Worm (Caenorhabditis elegans) whole organism, L3 larva: ENCODE data around the gene dhs-31.
"Not testable (repeated sequence)": the region's sequence is repeated elsewhere in the genome, so short reads cannot be mapped to it uniquely, and the experiment has no call there.

ENCODE experiments used
- ZK546.5 ChIP-seq: sonication (generic microtip); optimal IDR thresholded peaks from 2 replicates; lab custom pipeline; 2017; ENCODE audit warnings: missing biosample characterization, missing genetic modification characterization
- aly-2 ChIP-seq: fragments of 150-350 bp; optimal IDR thresholded peaks from 2 replicates; lab custom pipeline; 2014; ENCODE audit warnings: missing biosample characterization, missing genetic modification characterization
- ama-1 ChIP-seq: fragments of 150-350 bp; optimal IDR thresholded peaks from 2 replicates; lab custom pipeline; 2018
- ceh-16 ChIP-seq: sonication (generic microtip); optimal IDR thresholded peaks from 2 replicates; lab custom pipeline; 2017; ENCODE audit warnings: missing biosample characterization, missing genetic modification characterization
- ceh-28 ChIP-seq: fragments of 150-350 bp; optimal IDR thresholded peaks from 2 replicates; lab custom pipeline; 2014; ENCODE audit warnings: missing biosample characterization, missing genetic modification reagents, missing genetic modification characterization
- ceh-82 ChIP-seq: fragments of 150-350 bp; optimal IDR thresholded peaks from 2 replicates; lab custom pipeline; 2014; ENCODE audit warnings: missing biosample characterization, missing genetic modification characterization
- ceh-9 ChIP-seq: sonication (generic microtip); optimal IDR thresholded peaks from 2 replicates; lab custom pipeline; 2018; ENCODE audit warnings: missing biosample characterization, missing genetic modification characterization
- daf-12 ChIP-seq: fragments of 150-350 bp; optimal IDR thresholded peaks from 2 replicates; lab custom pipeline; 2014; ENCODE audit warnings: missing biosample characterization, missing genetic modification reagents, missing genetic modification characterization
- egl-5 ChIP-seq: fragments of 150-350 bp; optimal IDR thresholded peaks from 2 replicates; lab custom pipeline; 2017; ENCODE audit warnings: missing biosample characterization, missing genetic modification reagents, missing genetic modification characterization, inconsistent platforms
- elt-2 ChIP-seq: sonication (generic microtip); optimal IDR thresholded peaks from 2 replicates; lab custom pipeline; 2016; ENCODE audit warnings: missing genetic modification reagents, mild to moderate bottlenecking, missing genetic modification characterization, missing compliant biosample characterization
- elt-3 ChIP-seq, 3 experiments: fragments of 150-350 bp in 1 of 3; sonication (generic microtip) in 2 of 3; optimal IDR thresholded peaks; 2 replicates in 2 of 3; 4 replicates in 1 of 3; lab custom pipeline; 2014 to 2017; ENCODE audit warnings: missing biosample characterization in 3 of 3, missing genetic modification characterization in 3 of 3
- eor-1 ChIP-seq, 2 experiments: fragments of 150-350 bp; optimal IDR thresholded peaks; 2 replicates each; lab custom pipeline; 2014 to 2018; ENCODE audit warnings: missing biosample characterization in 2 of 2, missing genetic modification characterization in 2 of 2
- fkh-10 ChIP-seq: sonication (generic microtip); optimal IDR thresholded peaks from 2 replicates; lab custom pipeline; 2017; ENCODE audit warnings: missing biosample characterization, missing genetic modification reagents, missing genetic modification characterization
- fos-1 ChIP-seq: fragments of 150-350 bp; optimal IDR thresholded peaks from 2 replicates; lab custom pipeline; 2014; ENCODE audit warnings: missing biosample characterization, missing genetic modification characterization
- jun-1 ChIP-seq: fragments of 150-350 bp; optimal IDR thresholded peaks from 2 replicates; lab custom pipeline; 2014; ENCODE audit warnings: missing biosample characterization, missing genetic modification reagents, missing genetic modification characterization
- lin-15B ChIP-seq: fragments of 150-350 bp; optimal IDR thresholded peaks from 2 replicates; lab custom pipeline; 2014; ENCODE audit warnings: missing biosample characterization, missing genetic modification characterization
- lsy-12 ChIP-seq: sonication (generic microtip); optimal IDR thresholded peaks from 2 replicates; lab custom pipeline; 2016; ENCODE audit warnings: mild to moderate bottlenecking, missing genetic modification characterization, missing compliant biosample characterization
- nhr-11 ChIP-seq: fragments of 150-350 bp; optimal IDR thresholded peaks from 2 replicates; lab custom pipeline; 2014; ENCODE audit warnings: missing biosample characterization, missing genetic modification characterization
- nhr-12 ChIP-seq: fragments of 150-350 bp; optimal IDR thresholded peaks from 2 replicates; lab custom pipeline; 2014; ENCODE audit warnings: missing biosample characterization, missing genetic modification characterization
- nhr-23 ChIP-seq: fragments of 150-350 bp; optimal IDR thresholded peaks from 2 replicates; lab custom pipeline; 2014; ENCODE audit warnings: missing biosample characterization, missing genetic modification reagents, missing genetic modification characterization
- nhr-25 ChIP-seq: sonication (generic microtip); optimal IDR thresholded peaks from 2 replicates; lab custom pipeline; 2017; ENCODE audit warnings: missing biosample characterization, missing genetic modification characterization
- nhr-28 ChIP-seq: fragments of 150-350 bp; optimal IDR thresholded peaks from 2 replicates; lab custom pipeline; 2014; ENCODE audit warnings: missing biosample characterization, missing genetic modification characterization
- nhr-43 ChIP-seq: sonication (generic microtip); optimal IDR thresholded peaks from 2 replicates; lab custom pipeline; 2016; ENCODE audit warnings: mild to moderate bottlenecking, missing genetic modification characterization, missing compliant biosample characterization; ENCODE audit not compliant: poor library complexity, severe bottlenecking
- nhr-76 ChIP-seq: fragments of 150-350 bp; sonication (generic microtip); optimal IDR thresholded peaks from 5 replicates; lab custom pipeline; 2014; ENCODE audit warnings: missing biosample characterization, missing genetic modification characterization
- pha-4 ChIP-seq: fragments of 150-350 bp; optimal IDR thresholded peaks from 2 replicates; lab custom pipeline; 2014; ENCODE audit warnings: missing biosample characterization, missing genetic modification reagents, missing genetic modification characterization
- pqm-1 ChIP-seq: fragments of 150-350 bp; optimal IDR thresholded peaks from 2 replicates; lab custom pipeline; 2017; ENCODE audit warnings: missing biosample characterization, missing genetic modification characterization, inconsistent platforms
- sea-2 ChIP-seq: fragments of 150-350 bp; sonication (generic microtip); optimal IDR thresholded peaks from 4 replicates; lab custom pipeline; 2014; ENCODE audit warnings: missing biosample characterization, missing genetic modification reagents, missing genetic modification characterization
- snpc-4 ChIP-seq: fragments of 150-350 bp; optimal IDR thresholded peaks from 2 replicates; lab custom pipeline; 2014; ENCODE audit warnings: missing biosample characterization, missing genetic modification characterization
- unc-39 ChIP-seq: sonication (generic microtip); optimal IDR thresholded peaks from 4 replicates; lab custom pipeline; 2017; ENCODE audit warnings: missing biosample characterization, missing genetic modification characterization
- unc-62 ChIP-seq: fragments of 150-350 bp; sonication (generic microtip); optimal IDR thresholded peaks from 4 replicates; lab custom pipeline; 2014; ENCODE audit warnings: missing biosample characterization, missing genetic modification reagents, missing genetic modification characterization
- zag-1 ChIP-seq: fragments of 150-350 bp; optimal IDR thresholded peaks from 2 replicates; lab custom pipeline; 2014; ENCODE audit warnings: missing biosample characterization, missing genetic modification characterization
- ztf-11 ChIP-seq: fragments of 150-350 bp; optimal IDR thresholded peaks from 2 replicates; lab custom pipeline; 2014; ENCODE audit warnings: missing biosample characterization, missing genetic modification characterization

dhs-31 gene

DNA sequence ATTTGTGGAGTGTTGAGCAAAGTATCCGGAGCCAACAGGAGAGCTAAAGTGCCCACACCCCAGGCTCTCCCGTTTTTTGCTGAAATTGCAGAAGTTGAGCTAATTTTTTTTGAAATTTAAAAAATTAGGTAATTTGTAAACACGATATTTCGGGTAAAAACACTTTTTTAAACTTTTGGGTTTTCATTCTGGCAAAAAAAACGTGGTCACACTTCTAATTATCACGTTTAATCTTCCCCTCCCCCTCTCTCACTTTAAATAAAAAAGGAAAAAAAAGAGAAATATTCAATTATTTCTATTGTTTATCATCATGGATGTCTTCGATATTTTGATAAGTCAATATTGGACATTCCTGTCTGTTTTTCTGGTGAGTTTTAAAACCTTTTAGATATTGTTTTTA is 7.7 kb downstream of the dhs-31 start, which contains the start of gene F44D12.6:
TSS of gene F44D12.6 (plus strand) at position 301 of the 400 bp plus-strand sequence.
- TF ChIP-seq aly-2 (tag; lab: Kevin White, UChicago) (no peak), nhr-76 (no peak), lin-15B (tag; lab: Kevin White, UChicago) (no peak), snpc-4 (tag; lab: Kevin White, UChicago) (no peak), eor-1 (tag; optimal IDR thresholded peaks at IDR 0.05; lab: Kevin White, UChicago) (no peak), fkh-10 (no peak), ceh-82 (no peak), zag-1 (no peak), sea-2 (GFP tag; lab: Kevin White, UChicago) (no peak), lsy-12 (no peak), fos-1 (tag; lab: Kevin White, UChicago) (no peak), jun-1 (tag; lab: Kevin White, UChicago) (no peak), ceh-9 (tag; lab: Kevin White, UChicago) (no peak), nhr-25 (tag; lab: Kevin White, UChicago) (no peak), nhr-43 (tag; lab: Kevin White, UChicago) (no peak), egl-5 (tag; lab: Kevin White, UChicago) (no peak), ceh-16 (tag; lab: Kevin White, UChicago) (no peak), ZK546.5 (tag; lab: Kevin White, UChicago) (no peak)

DNA sequence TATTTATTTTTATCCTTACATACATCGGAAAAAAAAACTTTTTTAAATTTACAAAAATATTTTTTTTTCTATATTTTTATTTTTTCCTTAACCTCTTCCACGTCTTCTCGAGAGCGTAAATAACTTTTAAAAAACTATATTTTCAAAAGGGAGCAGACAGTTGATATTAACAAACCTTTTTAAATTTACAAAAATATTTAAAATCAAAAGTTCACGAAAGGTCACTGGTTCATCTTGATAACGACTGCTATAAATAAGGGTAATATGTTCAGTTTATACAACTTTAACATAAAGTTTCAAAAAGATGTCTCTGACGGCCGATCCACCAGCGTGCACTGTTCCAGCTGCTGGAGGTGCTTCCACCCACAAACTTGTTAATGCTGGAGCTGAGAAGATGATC is 11.9 kb downstream of the dhs-31 start, which contains the start of the genes F44D12.16 and msd-2:
TSS of gene F44D12.16 (plus strand) at position 301 of the 400 bp plus-strand sequence.
TSS of gene msd-2 (plus strand) at position 305 of the 400 bp plus-strand sequence.
- not testable (repeated sequence) for TF ChIP-seq aly-2, ceh-16, unc-39 (tag; lab: Kevin White, UChicago)

DNA sequence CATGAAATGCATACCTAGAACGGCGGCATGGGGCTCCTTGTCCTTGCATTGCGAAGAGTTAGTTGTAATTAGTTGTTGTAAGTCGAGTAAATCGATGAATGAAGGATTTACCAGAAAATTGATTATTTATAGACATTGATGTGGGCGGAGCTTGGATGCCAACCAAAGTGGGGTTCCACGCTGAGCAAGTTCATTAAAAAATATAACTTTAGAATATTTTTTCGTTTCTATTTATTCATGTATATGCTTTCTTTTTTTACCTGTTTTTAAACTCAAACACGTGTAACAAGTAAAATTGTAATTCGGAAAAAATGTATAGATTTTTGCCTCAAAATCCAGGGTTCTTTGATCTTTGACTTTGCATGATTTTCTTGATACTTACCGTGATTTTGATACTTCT is 13.1 kb downstream of the dhs-31 start, which contains the start of gene gipc-2:
TSS of gene gipc-2 (minus strand) at position 101 of the 400 bp plus-strand sequence.
- TF ChIP-seq nhr-12 (no peak), ztf-11 (tag; lab: Kevin White, UChicago) (no peak), pha-4 (tag; lab: Kevin White, UChicago) (no peak), pqm-1 (tag; lab: Kevin White, UChicago) (no peak), elt-2 (no peak), ceh-28 (tag; lab: Kevin White, UChicago) (no peak), ama-1 (lab: Kevin White, UChicago) (no peak)

DNA sequence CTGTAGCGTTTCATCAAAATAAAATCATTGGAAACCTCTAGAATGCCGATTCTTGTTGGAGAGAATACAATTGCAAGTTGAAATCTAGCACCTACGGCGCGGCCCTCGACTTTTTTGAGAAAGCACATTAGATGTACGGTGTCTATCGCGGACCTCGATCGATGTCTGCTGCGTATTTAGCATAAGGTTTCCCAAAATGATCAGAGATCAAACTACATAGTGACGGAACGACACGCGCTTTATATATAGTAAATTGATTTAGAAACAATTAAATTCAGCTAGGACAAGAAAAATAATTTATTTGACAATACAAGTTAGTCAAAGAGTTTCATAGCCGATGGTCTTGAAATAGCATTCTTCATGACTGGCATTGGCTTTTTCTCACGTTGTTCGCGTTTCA is 14.6 kb downstream of the dhs-31 start:
- TF ChIP-seq snpc-4 (tag; lab: Kevin White, UChicago) (no peak), ceh-16 (tag; lab: Kevin White, UChicago) (no peak), nhr-25 (tag; lab: Kevin White, UChicago) (no peak), nhr-76 (no peak), nhr-23 (tag; lab: Kevin White, UChicago) (no peak), lin-15B (tag; lab: Kevin White, UChicago) (no peak), nhr-28 (tag; lab: Kevin White, UChicago) (no peak), unc-39 (tag; lab: Kevin White, UChicago) (no peak), nhr-11 (tag; lab: Kevin White, UChicago) (no peak), zag-1 (no peak), lsy-12 (no peak)

DNA sequence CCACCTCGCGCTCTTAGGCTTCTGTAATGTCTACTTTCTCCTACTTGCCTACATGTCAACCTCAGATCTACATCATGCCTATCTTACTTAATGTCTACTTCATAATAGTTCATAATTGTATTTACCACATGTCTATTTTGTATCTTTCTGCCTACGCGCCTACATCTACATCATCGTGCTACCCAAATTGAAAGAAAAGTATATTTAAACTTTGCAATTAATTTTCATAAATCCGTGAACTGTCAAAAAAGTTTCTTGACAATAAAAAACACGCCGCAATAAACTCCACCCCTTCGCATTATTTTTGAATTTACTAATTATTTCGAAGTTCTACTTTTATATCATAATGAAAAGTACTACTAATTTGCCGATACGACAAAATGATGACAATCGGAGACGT is 17.7 kb downstream of the dhs-31 start, which contains the start of gene F44D12.8:
TSS of gene F44D12.8 (plus strand) at position 301 of the 400 bp plus-strand sequence.
- TF ChIP-seq elt-3 (tag; optimal IDR thresholded peaks at IDR 0.05; lab: Kevin White, UChicago) (no peak), ceh-82 (no peak), nhr-43 (tag; lab: Kevin White, UChicago) (no peak), daf-12 (no peak), pqm-1 (tag; lab: Kevin White, UChicago) (no peak), aly-2 (tag; lab: Kevin White, UChicago) (no peak), unc-62 (GFP tag; lab: Kevin White, UChicago) (no peak), eor-1 (tag; optimal IDR thresholded peaks at IDR 0.05; lab: Kevin White, UChicago) (no peak)
